Fruit fly (Drosophila melanogaster): ENCODE data around the gene Acn.
A peak's percentile ranks its signal among the peaks of the same experiment; 100 is the strongest.

Acn gene

dm6 chr2L:19064706-19065105 lies 19.6 kb downstream of the Acn start, which contains the start of gene CG17343:
CG17343 (plus strand) TSS chr2L:19064929.
- TF ChIP-seq bab1 (GFP tag; optimal IDR thresholded peaks at IDR 0.05), result no peak
- no peak for TF ChIP-seq CG7045 (GFP tag; optimal IDR thresholded peaks at IDR 0.05)
- TF ChIP-seq ovo (GFP tag; optimal IDR thresholded peaks at IDR 0.05), result no peak
- no peak for TF ChIP-seq CG11617 (GFP tag; optimal IDR thresholded peaks at IDR 0.05)

DNA sequence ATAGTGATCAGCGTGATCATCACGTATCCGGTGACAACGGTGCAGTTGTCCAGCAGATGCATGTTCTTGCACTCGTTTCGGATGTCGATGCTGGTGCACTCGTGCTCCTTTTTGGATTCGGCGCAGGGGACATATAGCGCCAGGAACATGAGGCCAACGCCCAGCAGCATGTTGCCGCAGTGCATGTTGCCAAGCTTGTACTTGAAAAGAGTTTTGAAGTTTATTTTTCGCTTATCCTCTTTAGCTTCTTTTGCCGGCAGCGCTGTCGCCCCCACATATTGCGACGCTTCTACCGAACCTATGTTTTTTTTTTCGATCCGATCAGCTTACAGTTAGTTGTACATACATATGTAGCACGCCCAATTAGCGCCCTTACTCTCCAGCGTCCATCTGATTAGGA lies 23.2 kb downstream of the Acn start:
- TF ChIP-seq cnc (optimal IDR thresholded peaks at IDR 0.05) (no peak), Mnt (GFP tag; optimal IDR thresholded peaks at IDR 0.05) (no peak), pad (GFP tag; optimal IDR thresholded peaks at IDR 0.05) (peak; percentile 32), Hr96 (GFP tag; optimal IDR thresholded peaks at IDR 0.05) (no peak)

- TF ChIP-seq CG5204 (GFP tag; optimal IDR thresholded peaks at IDR 0.05), result no peak
- no peak for TF ChIP-seq kay (GFP tag; ENCODE audit: borderline replicate concordance)
- no peak for TF ChIP-seq ovo (GFP tag; optimal IDR thresholded peaks at IDR 0.05)
- TF ChIP-seq CG7045 (GFP tag; optimal IDR thresholded peaks at IDR 0.05), result no peak
- TF ChIP-seq CG7101 (tag; optimal IDR thresholded peaks at IDR 0.05), result no peak
- no peak for TF ChIP-seq bab1 (GFP tag; optimal IDR thresholded peaks at IDR 0.05)
- TF ChIP-seq Crg-1 (GFP tag; optimal IDR thresholded peaks at IDR 0.05), result no peak
- TF ChIP-seq CG11617 (GFP tag; optimal IDR thresholded peaks at IDR 0.05), result no peak
Measured at dm6 chr2L:19069548-19070145, 24.5 kb downstream of the Acn start, which contains the start of gene CG10702. CG10702 (minus strand) TSS chr2L:19069851.

dm6 chr2L:19071713-19072112 lies 26.6 kb downstream of the Acn start:
- TF ChIP-seq CG12768 (GFP tag; optimal IDR thresholded peaks at IDR 0.05), result no peak

DNA sequence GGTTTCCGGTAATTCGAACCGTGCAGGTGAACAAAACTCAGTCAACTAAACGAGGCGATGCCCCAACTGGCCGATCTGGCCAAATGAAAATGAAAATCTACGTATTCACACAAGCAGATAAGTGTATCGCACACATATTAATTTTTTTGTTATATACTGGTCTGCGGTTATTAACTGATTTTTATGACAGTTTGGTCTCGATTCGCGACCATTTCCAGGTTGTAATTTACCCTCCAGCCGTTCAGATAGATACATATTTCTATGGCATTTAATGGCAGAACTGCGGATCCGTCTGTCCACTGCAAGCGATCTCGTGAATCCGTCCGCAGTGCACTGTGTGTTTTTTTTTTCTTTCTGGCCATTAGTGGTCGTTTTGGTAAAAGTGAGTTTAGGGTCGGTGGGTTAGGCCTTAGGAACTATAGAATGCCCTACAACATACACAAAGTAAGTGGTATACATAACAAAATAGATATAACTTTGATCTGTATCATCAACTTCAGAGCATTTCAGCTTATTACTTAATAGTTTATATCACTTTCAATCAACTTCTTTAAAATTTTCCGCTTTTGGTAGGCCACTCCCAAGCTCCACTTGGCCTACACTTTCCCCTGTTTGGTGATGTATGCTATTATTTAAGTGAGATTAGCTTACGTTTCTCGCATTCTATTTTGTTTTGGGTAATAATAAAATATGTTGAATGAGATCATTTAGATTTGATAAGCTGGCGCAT lies 29.1 kb downstream of the Acn start, which contains the start of gene CG17572:
Gene CG17572 (minus strand): TSS at position 51 of the 730 bp plus-strand sequence.
- no peak for TF ChIP-seq Crg-1 (GFP tag; optimal IDR thresholded peaks at IDR 0.05)
- TF ChIP-seq tj (GFP tag; optimal IDR thresholded peaks at IDR 0.05), result no peak
- TF ChIP-seq ovo (GFP tag; optimal IDR thresholded peaks at IDR 0.05), result no peak
- TF ChIP-seq pad (GFP tag; optimal IDR thresholded peaks at IDR 0.05), result no peak
- TF ChIP-seq toe (GFP tag; optimal IDR thresholded peaks at IDR 0.05), result no peak
- TF ChIP-seq cic (GFP tag; optimal IDR thresholded peaks at IDR 0.05), result no peak
- no peak for TF ChIP-seq bab1 (GFP tag; optimal IDR thresholded peaks at IDR 0.05)
- TF ChIP-seq Hr96 (GFP tag; optimal IDR thresholded peaks at IDR 0.05), result no peak

DNA sequence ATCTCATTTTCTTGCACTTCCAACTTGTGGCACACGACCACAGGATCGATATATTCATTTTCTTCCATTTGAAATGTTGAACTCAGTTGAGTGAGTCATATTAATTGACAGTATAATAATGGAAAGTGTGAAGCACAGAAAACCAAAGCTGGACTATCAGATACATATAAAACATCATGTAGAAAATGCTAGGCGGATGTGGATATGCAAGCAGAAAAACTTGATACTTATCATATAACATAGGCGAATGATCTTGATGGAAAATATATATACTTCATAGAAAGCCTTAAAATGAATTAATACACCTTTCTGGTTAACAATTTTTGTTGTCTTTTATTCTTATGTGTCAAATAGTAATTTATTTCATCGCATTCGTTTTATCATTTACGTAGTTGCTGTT lies 33.8 kb downstream of the Acn start, which contains the start of gene CG10700:
Gene CG10700 (minus strand): TSS at position 101 of the 400 bp plus-strand sequence.
- TF ChIP-seq CG7101 (tag; optimal IDR thresholded peaks at IDR 0.05) (no peak), tj (GFP tag; optimal IDR thresholded peaks at IDR 0.05) (no peak), toe (GFP tag; optimal IDR thresholded peaks at IDR 0.05) (no peak), CG12768 (GFP tag; optimal IDR thresholded peaks at IDR 0.05) (no peak), bab1 (GFP tag; optimal IDR thresholded peaks at IDR 0.05) (no peak), kay (GFP tag; ENCODE audit: borderline replicate concordance) (no peak), ovo (GFP tag; optimal IDR thresholded peaks at IDR 0.05) (no peak), CG1620 (GFP tag; optimal IDR thresholded peaks at IDR 0.05) (no peak)

DNA sequence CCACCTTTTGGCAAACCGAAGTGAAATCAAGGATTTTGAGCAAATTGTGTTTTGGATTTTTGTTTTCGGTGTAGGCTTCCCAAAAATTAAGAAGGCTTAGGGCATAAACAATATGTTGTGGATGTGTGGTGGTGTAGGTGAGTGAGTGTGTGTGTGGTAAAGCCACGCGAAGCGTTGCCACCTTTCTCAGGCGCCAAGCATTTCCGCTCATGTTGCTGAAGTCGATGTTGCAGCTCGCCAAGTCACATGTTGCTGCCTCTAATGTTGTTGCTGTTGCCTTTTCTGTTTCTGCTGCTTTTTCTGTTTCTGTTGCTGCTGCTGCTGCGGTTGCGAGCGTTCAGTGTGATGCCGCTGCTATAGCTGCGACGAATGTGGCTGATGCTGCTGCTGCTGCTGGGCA lies 34.6 kb downstream of the Acn start:
- TF ChIP-seq tj (GFP tag; optimal IDR thresholded peaks at IDR 0.05) (no peak), kay (GFP tag; ENCODE audit: borderline replicate concordance) (peak; percentile 7)

dm6 chr2L:19083320-19083764 lies 38.2 kb downstream of the Acn start:
- TF ChIP-seq CG7045 (GFP tag; optimal IDR thresholded peaks at IDR 0.05) (no peak), Clk (GFP tag; optimal IDR thresholded peaks at IDR 0.05) (no peak), CG14711 (tag; optimal IDR thresholded peaks at IDR 0.05) (no peak), Mnt (GFP tag; optimal IDR thresholded peaks at IDR 0.05) (no peak), CG12768 (GFP tag; optimal IDR thresholded peaks at IDR 0.05) (no peak), kay (GFP tag; ENCODE audit: borderline replicate concordance) (no peak), Crg-1 (GFP tag; optimal IDR thresholded peaks at IDR 0.05) (no peak), pad (GFP tag; optimal IDR thresholded peaks at IDR 0.05) (peak; percentile 79)
